Worm (Caenorhabditis elegans) whole organism, L4 larva: Measurements from ENCODE around the gene tag-314.
A peak's percentile ranks its signal among the peaks of the same experiment; 100 is the strongest.

Experiments
- D1046.2 ChIP-seq: fragments of 200-800 bp; sonication (Bioruptor generic); IDR thresholded peaks from 2 replicates; pipeline ENCODE4 v1.3.6; 2022; ENCODE audit warnings: missing genetic modification characterization, missing compliant biosample characterization
- F26F4.8 ChIP-seq: fragments of 200-800 bp; sonication (Bioruptor generic); conservative IDR thresholded peaks from 2 replicates; pipeline ENCODE4 v1.3.6; 2022; ENCODE audit warnings: missing genetic modification characterization, missing compliant biosample characterization
- F44E2.7 ChIP-seq: fragments of 200-800 bp; sonication (Bioruptor generic); IDR thresholded peaks from 2 replicates; pipeline ENCODE4 v2.1.2; 2022; ENCODE audit warnings: missing genetic modification characterization, missing compliant biosample characterization
- R02D3.7 ChIP-seq: fragments of 150-350 bp; sonication (generic microtip); optimal IDR thresholded peaks from 3 replicates; lab custom pipeline; 2014; ENCODE audit warnings: missing biosample characterization, missing genetic modification characterization
- Y105C5A.15 ChIP-seq: fragments of 200-800 bp; sonication (Bioruptor generic); IDR thresholded peaks from 2 replicates; pipeline ENCODE4 v1.3.6; 2022; ENCODE audit warnings: missing genetic modification characterization, missing compliant biosample characterization
- Y48G9A.11 ChIP-seq: fragments of 200-800 bp; sonication (Bioruptor generic); IDR thresholded peaks from 2 replicates; pipeline ENCODE4 v1.3.6; 2022; ENCODE audit warnings: missing genetic modification reagents, missing genetic modification characterization, missing compliant biosample characterization
- aha-1 ChIP-seq: fragments of 150-350 bp; peaks from one replicate; lab custom pipeline; 2014; ENCODE audit warnings: missing biosample characterization, missing genetic modification characterization
- aly-2 ChIP-seq: sonication (generic microtip); optimal IDR thresholded peaks from 2 replicates; lab custom pipeline; 2018; ENCODE audit warnings: missing biosample characterization, missing genetic modification characterization
- ama-1 ChIP-seq: fragments of 150-350 bp; optimal IDR thresholded peaks from 2 replicates; lab custom pipeline; 2014; ENCODE audit warnings: inconsistent platforms, mixed read lengths
- ceh-20 ChIP-seq: fragments of 200-800 bp; sonication (Bioruptor generic); IDR thresholded peaks from 2 replicates; pipeline ENCODE4 v1.3.6; 2022; ENCODE audit warnings: missing genetic modification reagents, missing genetic modification characterization, missing compliant biosample characterization
- ceh-32 ChIP-seq: sonication (generic microtip); optimal IDR thresholded peaks from 2 replicates; lab custom pipeline; 2016; ENCODE audit warnings: mild to moderate bottlenecking, missing genetic modification characterization, missing compliant biosample characterization; ENCODE audit not compliant: poor library complexity
- ces-1 ChIP-seq: fragments of 150-350 bp; sonication (generic microtip); optimal IDR thresholded peaks from 4 replicates; lab custom pipeline; 2014; ENCODE audit warnings: missing biosample characterization, missing genetic modification reagents, missing genetic modification characterization
- ctbp-1 ChIP-seq: fragments of 200-800 bp; sonication (Bioruptor generic); IDR thresholded peaks from 2 replicates; pipeline ENCODE4 v1.3.6; 2022; ENCODE audit warnings: missing genetic modification reagents, missing genetic modification characterization, missing compliant biosample characterization
- daf-16 ChIP-seq, 3 experiments: sonication (generic microtip); optimal IDR thresholded peaks; 2 replicates each; lab custom pipeline; 2016 to 2017; ENCODE audit warnings: missing genetic modification characterization in 3 of 3, missing genetic modification reagents in 3 of 3, mild to moderate bottlenecking in 2 of 3, missing compliant biosample characterization in 2 of 3, missing biosample characterization in 1 of 3, moderate library complexity in 1 of 3
- dmd-9 ChIP-seq: fragments of 200-800 bp; sonication (Bioruptor generic); IDR thresholded peaks from 2 replicates; pipeline ENCODE4 v1.3.6; 2022; ENCODE audit warnings: missing genetic modification reagents, missing genetic modification characterization, missing compliant biosample characterization
- fos-1 ChIP-seq: fragments of 150-350 bp; optimal IDR thresholded peaks from 2 replicates; lab custom pipeline; 2014; ENCODE audit warnings: missing biosample characterization, missing genetic modification characterization
- hlh-11 ChIP-seq: fragments of 200-800 bp; sonication (Bioruptor generic); optimal IDR thresholded peaks from 2 replicates; lab custom pipeline; 2018; ENCODE audit warnings: mild to moderate bottlenecking, missing genetic modification characterization, missing compliant biosample characterization
- hmg-1.1 ChIP-seq: fragments of 200-800 bp; sonication (Bioruptor generic); IDR thresholded peaks from 2 replicates; pipeline ENCODE4 v1.3.6; 2022; ENCODE audit warnings: missing genetic modification reagents, missing genetic modification characterization, missing compliant biosample characterization
- jun-1 ChIP-seq: fragments of 150-350 bp; optimal IDR thresholded peaks from 2 replicates; lab custom pipeline; 2014; ENCODE audit warnings: missing biosample characterization, missing genetic modification reagents, missing genetic modification characterization
- lin-1 ChIP-seq: fragments of 200-800 bp; sonication (Bioruptor generic); IDR thresholded peaks from 2 replicates; pipeline ENCODE4 v1.3.6; 2022; ENCODE audit warnings: missing genetic modification reagents, missing genetic modification characterization, missing compliant biosample characterization
- lin-13 ChIP-seq: fragments of 150-350 bp; optimal IDR thresholded peaks from 2 replicates; lab custom pipeline; 2014; ENCODE audit warnings: missing biosample characterization, missing genetic modification reagents, missing genetic modification characterization
- lin-38 ChIP-seq: fragments of 200-800 bp; sonication (Bioruptor generic); IDR thresholded peaks from 2 replicates; pipeline ENCODE4 v1.3.6; 2022; ENCODE audit warnings: missing genetic modification reagents, missing genetic modification characterization, missing compliant biosample characterization
- madf-9 ChIP-seq: fragments of 200-800 bp; sonication (Bioruptor generic); conservative IDR thresholded peaks from 2 replicates; pipeline ENCODE4 v1.3.6; 2022; ENCODE audit warnings: missing genetic modification reagents, missing genetic modification characterization, missing compliant biosample characterization
- mxl-2 ChIP-seq: fragments of 200-800 bp; sonication (Bioruptor generic); conservative IDR thresholded peaks from 2 replicates; pipeline ENCODE4 v1.3.6; 2022; ENCODE audit warnings: missing genetic modification reagents, missing genetic modification characterization, missing compliant biosample characterization
- mxl-3 ChIP-seq: fragments of 200-800 bp; sonication (Bioruptor generic); optimal IDR thresholded peaks from 2 replicates; lab custom pipeline; 2018; ENCODE audit warnings: mild to moderate bottlenecking, missing genetic modification characterization, missing compliant biosample characterization
- nhr-102 ChIP-seq: sonication (generic microtip); optimal IDR thresholded peaks from 2 replicates; lab custom pipeline; 2016; ENCODE audit warnings: mild to moderate bottlenecking, missing genetic modification characterization, moderate library complexity, missing compliant biosample characterization
- nhr-11 ChIP-seq: fragments of 150-350 bp; optimal IDR thresholded peaks from 2 replicates; lab custom pipeline; 2014; ENCODE audit warnings: missing biosample characterization, missing genetic modification characterization
- nhr-111 ChIP-seq: fragments of 200-800 bp; sonication (Bioruptor generic); optimal IDR thresholded peaks from 2 replicates; lab custom pipeline; 2018; ENCODE audit warnings: mild to moderate bottlenecking, missing genetic modification characterization, missing compliant biosample characterization
- nhr-28 ChIP-seq: fragments of 150-350 bp; optimal IDR thresholded peaks from 2 replicates; lab custom pipeline; 2014; ENCODE audit warnings: missing biosample characterization, missing genetic modification characterization
- nhr-41 ChIP-seq: fragments of 200-800 bp; sonication (Bioruptor generic); IDR thresholded peaks from 2 replicates; pipeline ENCODE4 v1.3.6; 2022; ENCODE audit warnings: missing genetic modification reagents, missing genetic modification characterization, missing compliant biosample characterization
- nhr-42 ChIP-seq: fragments of 200-800 bp; sonication (Bioruptor generic); IDR thresholded peaks from 2 replicates; pipeline ENCODE4 v1.3.6; 2022; ENCODE audit warnings: missing genetic modification characterization, missing compliant biosample characterization
- nhr-48 ChIP-seq: sonication (generic microtip); optimal IDR thresholded peaks from 2 replicates; lab custom pipeline; 2016; ENCODE audit warnings: mild to moderate bottlenecking, missing genetic modification characterization, missing compliant biosample characterization
- pha-4 ChIP-seq, 2 experiments: fragments of 150-350 bp in 1 of 2; fragments of 200-800 bp in 1 of 2; sonication (Bioruptor generic) in 1 of 2; IDR thresholded peaks in 1 of 2; optimal IDR thresholded peaks in 1 of 2; 2 replicates each; pipeline versions ENCODE4 v1.3.6 to Lab custom; 2014 to 2022; ENCODE audit warnings: missing genetic modification characterization in 2 of 2, missing genetic modification reagents in 2 of 2, missing biosample characterization in 1 of 2, missing compliant biosample characterization in 1 of 2
- sdz-12 ChIP-seq: fragments of 200-800 bp; sonication (Bioruptor generic); optimal IDR thresholded peaks from 2 replicates; lab custom pipeline; 2018; ENCODE audit warnings: mild to moderate bottlenecking, missing genetic modification characterization, missing compliant biosample characterization
- set-16 ChIP-seq: fragments of 200-800 bp; sonication (Bioruptor generic); IDR thresholded peaks from 2 replicates; pipeline ENCODE4 v1.3.6; 2022; ENCODE audit warnings: missing genetic modification reagents, missing genetic modification characterization, missing compliant biosample characterization
- skn-1 ChIP-seq: fragments of 150-350 bp; optimal IDR thresholded peaks from 2 replicates; lab custom pipeline; 2014; ENCODE audit warnings: missing biosample characterization, missing genetic modification characterization
- snpc-1.2 ChIP-seq: fragments of 200-800 bp; sonication (Bioruptor generic); IDR thresholded peaks from 2 replicates; pipeline ENCODE4 v1.3.6; 2022; ENCODE audit warnings: missing genetic modification reagents, missing genetic modification characterization, missing compliant biosample characterization
- spr-1 ChIP-seq: sonication (generic microtip); optimal IDR thresholded peaks from 2 replicates; lab custom pipeline; 2016; ENCODE audit warnings: mild to moderate bottlenecking, missing genetic modification characterization, missing compliant biosample characterization
- spr-3 ChIP-seq: fragments of 200-800 bp; sonication (Bioruptor generic); optimal IDR thresholded peaks from 2 replicates; lab custom pipeline; 2018; ENCODE audit warnings: mild to moderate bottlenecking, missing genetic modification characterization, missing compliant biosample characterization
- unc-62 ChIP-seq, 3 experiments: fragments of 150-350 bp in 1 of 3; sonication (generic microtip); optimal IDR thresholded peaks in 2 of 3; peaks in 1 of 3; 1 replicate in 1 of 3; 2 replicates in 2 of 3; lab custom pipeline; 2014 to 2017; ENCODE audit warnings: missing biosample characterization in 3 of 3, missing genetic modification characterization in 3 of 3, missing genetic modification reagents in 3 of 3, missing genotype in 1 of 3

The tag-314 gene

DNA sequence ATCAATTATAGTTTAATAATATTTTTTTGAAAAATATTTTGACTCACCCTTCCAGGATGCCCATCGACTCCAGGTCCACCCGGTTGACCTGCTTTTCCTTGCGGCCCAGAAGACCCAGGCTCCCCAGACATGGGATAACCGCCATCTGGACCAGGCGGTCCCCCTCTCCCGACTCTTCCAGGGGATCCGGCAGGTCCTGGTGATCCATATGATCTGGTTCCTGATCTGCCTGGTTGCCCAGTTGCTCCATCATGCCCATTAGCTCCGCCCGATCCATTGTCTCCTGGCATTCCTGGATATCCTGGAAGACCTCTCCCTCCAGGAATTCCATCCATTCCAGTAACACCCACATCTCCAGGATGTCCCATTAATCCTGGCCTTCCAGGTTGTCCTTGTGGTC lies 34.8 kb downstream of the tag-314 start:
- TF ChIP-seq set-16 (GFP tag; lab: Robert Waterston, UW): peak; percentile 87; the same call in 1 of the 2 replicates
- no peak for TF ChIP-seq nhr-41 (GFP tag; lab: Robert Waterston, UW)
- TF ChIP-seq nhr-11: no peak

DNA sequence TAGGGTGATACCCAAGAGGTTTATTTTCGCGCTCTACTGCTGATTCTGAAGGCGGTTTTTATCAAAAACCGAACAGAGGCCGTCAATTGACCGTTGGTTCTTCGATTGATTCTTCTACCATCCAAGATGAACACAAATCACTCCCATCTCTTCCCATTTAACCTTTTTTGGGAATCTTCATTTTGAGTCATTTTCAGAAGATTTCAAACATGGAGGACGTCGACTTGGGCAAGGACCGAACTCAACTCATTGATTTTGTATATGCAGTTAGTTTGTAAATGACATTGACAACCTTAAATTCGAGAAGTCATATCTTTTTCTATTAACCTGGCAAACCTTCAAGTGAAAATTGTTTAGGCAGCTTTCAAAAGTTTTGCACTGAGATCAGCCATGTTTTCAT lies 40.2 kb downstream of the tag-314 start, which contains the start of gene AC3.5:
Gene AC3.5 (plus strand): TSS at position 210 of the 400 bp plus-strand sequence.
- TF ChIP-seq hlh-11 (tag; lab: Kevin White, UChicago) (no peak), nhr-28 (tag; lab: Kevin White, UChicago) (peak; percentile 88), ama-1 (no peak), mxl-3 (GFP tag; lab: Kevin White, UChicago) (peak; percentile 12), unc-62 (GFP tag; optimal IDR thresholded peaks at IDR 0.05 in 1 of 2; lab: Kevin White, UChicago) (peak in 1 of 2 experiments; percentile 56), unc-62 (tag; optimal IDR thresholded peaks at IDR 0.05; lab: Kevin White, UChicago) (no peak)

DNA sequence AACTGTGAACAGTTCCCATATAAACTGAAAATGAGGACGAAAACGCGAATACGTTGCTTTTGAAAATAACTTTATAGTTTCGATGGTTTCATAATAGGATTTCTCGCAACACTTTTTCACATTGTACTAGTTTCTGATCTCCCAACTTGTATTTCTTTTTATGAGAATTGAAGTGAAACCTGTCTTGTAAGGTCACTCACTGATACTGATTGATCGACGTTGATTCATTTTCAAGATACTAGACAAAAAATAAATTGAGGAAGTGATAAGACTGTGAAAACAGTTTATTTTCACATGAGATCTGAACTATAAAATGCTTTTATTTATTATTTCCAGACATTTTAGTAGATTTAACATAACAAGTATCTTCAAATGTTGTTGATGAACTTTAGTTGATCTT lies 41.1 kb downstream of the tag-314 start:
- peak; percentile 31 for TF ChIP-seq nhr-28 (tag; lab: Kevin White, UChicago)
- TF ChIP-seq Y105C5A.15 (GFP tag; lab: Robert Waterston, UW): no peak
- TF ChIP-seq hmg-1.1 (GFP tag; lab: Robert Waterston, UW): no peak
- no peak for TF ChIP-seq dmd-9 (GFP tag; lab: Robert Waterston, UW)
- no peak for TF ChIP-seq mxl-3 (GFP tag; lab: Kevin White, UChicago)
- TF ChIP-seq nhr-102: no peak
- TF ChIP-seq nhr-42: no peak
- TF ChIP-seq ceh-32 (tag; lab: Kevin White, UChicago): no peak
- no peak for TF ChIP-seq mxl-2 (GFP tag; lab: Robert Waterston, UW)
- no peak for TF ChIP-seq ctbp-1 (GFP tag; lab: Robert Waterston, UW)
- TF ChIP-seq snpc-1.2 (GFP tag; lab: Robert Waterston, UW): no peak
- TF ChIP-seq D1046.2: no peak
- TF ChIP-seq F26F4.8 (GFP tag; lab: Robert Waterston, UW): no peak
- peak in 1 of 2 experiments; percentile 2 for TF ChIP-seq unc-62 (GFP tag; optimal IDR thresholded peaks at IDR 0.05 in 1 of 2; lab: Kevin White, UChicago)
- no peak for TF ChIP-seq unc-62 (tag; optimal IDR thresholded peaks at IDR 0.05; lab: Kevin White, UChicago)
- no peak for TF ChIP-seq nhr-111 (GFP tag; lab: Kevin White, UChicago)
- no peak for TF ChIP-seq pha-4 (GFP tag; IDR thresholded peaks at IDR 0.05; lab: Robert Waterston, UW)
- no peak for TF ChIP-seq pha-4 (tag; optimal IDR thresholded peaks at IDR 0.05; lab: Kevin White, UChicago)

DNA sequence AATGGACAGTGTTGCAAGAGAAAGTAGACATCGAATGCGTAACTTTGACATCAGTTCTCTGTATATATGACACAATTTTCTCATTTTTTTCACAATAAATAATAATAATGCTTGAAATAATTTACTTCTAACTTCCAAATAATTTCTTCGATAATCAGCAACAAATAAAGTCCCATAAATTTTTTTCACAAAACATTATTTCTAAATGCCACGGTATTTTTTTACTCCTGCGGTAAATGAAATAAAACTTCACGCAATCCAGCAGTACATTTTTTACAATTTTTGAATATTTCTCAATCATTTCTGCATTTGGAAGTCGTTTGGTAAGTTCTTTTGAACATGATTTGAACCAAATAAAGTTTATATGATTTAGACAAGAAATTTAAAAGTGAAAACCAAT lies 44.6 kb downstream of the tag-314 start, which contains the start of gene spe-10:
Gene spe-10 (plus strand): TSS at position 301 of the 400 bp plus-strand sequence.
- TF ChIP-seq Y48G9A.11: no peak
- no peak for TF ChIP-seq aly-2 (tag; lab: Kevin White, UChicago)
- TF ChIP-seq fos-1 (tag; lab: Kevin White, UChicago): no peak

DNA sequence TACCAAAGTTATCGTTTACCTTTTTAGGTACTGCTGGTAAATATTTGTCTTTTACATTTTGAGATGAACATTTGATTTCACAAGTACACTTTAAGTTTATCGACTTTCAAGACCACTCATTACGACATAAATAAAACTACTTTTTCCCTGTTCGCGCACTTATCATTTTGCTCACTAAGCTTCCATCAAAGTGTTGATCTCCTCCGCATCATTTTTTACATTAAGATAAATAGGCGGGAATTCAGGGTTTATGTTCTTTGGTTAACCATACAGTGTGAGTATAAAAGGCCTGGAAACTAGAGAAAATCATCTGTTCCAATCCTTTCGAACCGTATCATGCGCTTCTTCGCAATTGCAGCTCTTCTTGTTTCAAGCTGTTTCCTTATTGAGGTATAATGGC lies 46.4 kb downstream of the tag-314 start, which contains the start of gene pqn-2:
Gene pqn-2 (plus strand): TSS at position 301 of the 400 bp plus-strand sequence.
- TF ChIP-seq sdz-12 (GFP tag; lab: Kevin White, UChicago) (no peak), R02D3.7 (no peak), spr-3 (GFP tag; lab: Kevin White, UChicago) (no peak), daf-16 (GFP tag; optimal IDR thresholded peaks at IDR 0.05; lab: Kevin White, UChicago) (no peak), daf-16 (tag; optimal IDR thresholded peaks at IDR 0.05; lab: Kevin White, UChicago) (no peak), lin-13 (GFP tag; lab: Kevin White, UChicago) (no peak), aha-1 (tag; lab: Kevin White, UChicago) (no peak), F44E2.7 (GFP tag; lab: Robert Waterston, UW) (no peak), lin-1 (GFP tag; lab: Robert Waterston, UW) (no peak), skn-1 (no peak), lin-38 (GFP tag; lab: Robert Waterston, UW) (no peak), ceh-20 (GFP tag; lab: Robert Waterston, UW) (no peak), madf-9 (GFP tag; lab: Robert Waterston, UW) (no peak), ces-1 (GFP tag; lab: Kevin White, UChicago) (no peak), jun-1 (no peak), nhr-48 (tag; lab: Kevin White, UChicago) (no peak), set-16 (GFP tag; lab: Robert Waterston, UW) (no peak), spr-1 (no peak)
